Fruit fly (Drosophila melanogaster) whole organism, prepupa: ENCODE data around the gene Snoo.

Experiments
- CG31627 ChIP-seq: fragments of 200-800 bp; sonication (Bioruptor generic); optimal IDR thresholded peaks from 3 replicates; lab custom pipeline; 2016; ENCODE audit warnings: missing biosample characterization, missing genetic modification characterization
- Ets96B ChIP-seq: fragments of 200-800 bp; optimal IDR thresholded peaks from 2 replicates; lab custom pipeline; 2019; ENCODE audit warnings: missing biosample characterization, mild to moderate bottlenecking, missing genetic modification characterization, moderate library complexity
- Gug ChIP-seq: fragments of 200-800 bp; sonication (Bioruptor generic); IDR thresholded peaks from 2 replicates; pipeline ENCODE4 v1.3.6; 2022; ENCODE audit warnings: missing biosample characterization, missing genetic modification characterization
- Hr39 ChIP-seq: fragments of 200-800 bp; sonication (Bioruptor generic); optimal IDR thresholded peaks from 2 replicates; lab custom pipeline; 2016; ENCODE audit warnings: missing biosample characterization, missing genetic modification characterization
- Sox102F ChIP-seq: fragments of 200-800 bp; sonication (Bioruptor generic); optimal IDR thresholded peaks from 2 replicates; lab custom pipeline; 2016; ENCODE audit warnings: missing biosample characterization, mild to moderate bottlenecking, missing genetic modification characterization
- esn ChIP-seq: fragments of 200-800 bp; sonication (Bioruptor generic); optimal IDR thresholded peaks from 2 replicates; lab custom pipeline; 2016; ENCODE audit warnings: missing biosample characterization, mild to moderate bottlenecking, missing genetic modification characterization, moderate library complexity
- spab ChIP-seq: fragments of 200-800 bp; sonication (Bioruptor generic); optimal IDR thresholded peaks from 2 replicates; lab custom pipeline; 2017; ENCODE audit warnings: missing biosample characterization, mild to moderate bottlenecking, missing genetic modification characterization, missing genetic modification reagents

DNA sequence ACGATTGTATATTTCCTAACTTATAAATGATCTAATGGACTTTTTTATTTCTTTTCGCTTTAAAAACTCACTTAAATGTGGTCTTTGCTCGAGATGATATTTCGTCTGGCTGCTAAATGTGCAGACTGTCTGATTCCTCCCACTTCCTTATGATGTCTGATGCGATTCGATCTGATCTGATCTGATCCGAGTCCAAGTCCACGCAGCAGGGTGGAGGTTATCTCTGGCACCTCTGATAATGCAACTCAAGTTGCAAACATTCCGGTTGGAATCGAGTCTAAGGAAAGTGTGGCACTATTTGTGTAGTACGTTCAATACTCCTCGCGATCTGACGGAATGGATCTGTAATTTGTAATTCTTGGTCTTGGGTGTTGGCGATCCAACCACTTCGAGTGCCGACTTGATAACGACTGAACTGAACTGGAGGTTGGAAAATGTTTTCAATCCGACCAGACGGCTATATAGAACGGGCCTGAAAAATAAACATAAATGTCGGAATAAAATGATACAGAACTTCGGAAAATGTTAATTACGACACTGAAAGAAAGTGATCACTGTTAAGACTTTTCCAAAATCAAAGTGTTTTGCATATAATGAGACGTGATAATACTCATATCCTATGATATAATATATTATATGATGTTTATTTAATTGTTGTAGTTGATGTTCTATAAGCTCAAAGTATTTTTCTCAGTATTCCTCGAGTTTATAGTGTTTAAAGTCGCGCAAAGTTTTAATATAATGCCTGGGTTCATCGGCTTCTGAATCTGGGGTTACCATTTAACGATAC is 13.5 kb upstream of the Snoo start:
- TF ChIP-seq Ets96B (peak; percentile 68), Sox102F (GFP tag; lab: Kevin White, UChicago) (no peak), esn (GFP tag; lab: Kevin White, UChicago) (no peak), Gug (GFP tag; lab: Robert Waterston, UW) (0 out of 2 replicates have a peak, but pooled peaks have one; percentile 13), spab (GFP tag; lab: Kevin White, UChicago) (peak; percentile 50), Hr39 (no peak), CG31627 (GFP tag; lab: Kevin White, UChicago) (no peak)
